Worm (Caenorhabditis elegans): Measurements from ENCODE around the gene cpsf-4.

DNA sequence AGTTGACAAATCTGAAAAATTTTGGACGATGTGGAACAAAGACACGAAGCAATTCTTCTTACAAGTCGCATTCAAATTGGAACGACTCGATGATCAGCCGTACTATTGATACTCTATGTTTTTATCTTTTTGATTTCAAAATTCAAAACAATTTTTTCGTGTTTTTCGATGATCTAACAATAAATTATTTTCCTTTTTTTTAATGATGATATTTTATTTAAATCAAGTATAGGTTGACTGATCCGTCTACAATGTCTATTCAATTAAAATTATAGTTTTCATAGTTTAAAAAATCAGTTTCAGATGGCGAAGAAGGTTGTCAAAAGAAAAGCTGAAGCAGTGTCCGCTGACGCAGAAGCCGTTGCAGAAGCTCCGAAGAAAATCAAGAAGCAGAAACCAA is 8.1 kb downstream of the cpsf-4 start, which contains the start of gene rbm-34:
- TF ChIP-seq ama-1 (optimal IDR thresholded peaks at IDR 0.05) (no peak), nhr-12 (tag; optimal IDR thresholded peaks at IDR 0.05) (no peak), unc-62 (GFP tag; optimal IDR thresholded peaks at IDR 0.05) (no peak), blmp-1 (tag; optimal IDR thresholded peaks at IDR 0.05; ENCODE audit: insufficient read depth) (no peak), mdl-1 (tag; optimal IDR thresholded peaks at IDR 0.05) (no peak), aly-2 (tag; optimal IDR thresholded peaks at IDR 0.05) (no peak), nhr-77 (tag; optimal IDR thresholded peaks at IDR 0.05) (no peak), nhr-10 (tag; optimal IDR thresholded peaks at IDR 0.05) (no peak), unc-39 (tag; optimal IDR thresholded peaks at IDR 0.05) (no peak), egl-27 (tag; optimal IDR thresholded peaks at IDR 0.05) (no peak), lin-39 (tag; optimal IDR thresholded peaks at IDR 0.05) (no peak), mbf-1 (tag; optimal IDR thresholded peaks at IDR 0.05) (no peak)

Data from whole organism, L2 larva.